Fruit fly (Drosophila melanogaster): ENCODE data around the gene CG4022.

CG4022 gene

dm6 chr3L:9370907-9371365 lies 39.7 kb downstream of the CG4022 start, which contains the start of gene Fdx1 (continued):
- TF ChIP-seq Abd-B (GFP tag; optimal IDR thresholded peaks at IDR 0.05) (no peak), CG2120 (GFP tag; optimal IDR thresholded peaks at IDR 0.05) (peak; percentile 66), D (optimal IDR thresholded peaks at IDR 0.05) (no peak), D (GFP tag; optimal IDR thresholded peaks at IDR 0.05) (no peak), Dfd (GFP tag; optimal IDR thresholded peaks at IDR 0.05) (no peak), bigmax (GFP tag; optimal IDR thresholded peaks at IDR 0.05) (peak; percentile 97), oc (tag; optimal IDR thresholded peaks at IDR 0.05) (no peak), ci (GFP tag; IDR thresholded peaks at IDR 0.05) (peak; percentile 31; the same call in 1 of the 3 replicates), so (GFP tag; IDR thresholded peaks at IDR 0.05) (0 out of 3 replicates have a peak, but pooled peaks have one; percentile 27), CG4424 (GFP tag; optimal IDR thresholded peaks at IDR 0.05) (peak; percentile 19), gcm (GFP tag; optimal IDR thresholded peaks at IDR 0.05) (peak; percentile 22), Sox100B (GFP tag; optimal IDR thresholded peaks at IDR 0.05) (peak; percentile 23), bsh (GFP tag; optimal IDR thresholded peaks at IDR 0.05) (peak in 1 of 2 experiments; percentile 50), CG34422 (GFP tag; IDR thresholded peaks at IDR 0.05) (peak; percentile 58; the same call in 1 of the 3 replicates), CG11247 (GFP tag; IDR thresholded peaks at IDR 0.05) (0 out of 2 replicates have a peak, but pooled peaks have one; percentile 27), PHDP (tag; optimal IDR thresholded peaks at IDR 0.05) (peak; percentile 31), fd3F (GFP tag; optimal IDR thresholded peaks at IDR 0.05) (peak; percentile 16), Atf6 (GFP tag; IDR thresholded peaks at IDR 0.05) (peak; percentile 59), esg (GFP tag; conservative IDR thresholded peaks at IDR 0.05) (peak; percentile 21; the same call in 1 of the 2 replicates), slbo (GFP tag; IDR thresholded peaks at IDR 0.05) (peak; percentile 74), Rfx (GFP tag; IDR thresholded peaks at IDR 0.05) (peak; percentile 67), CG10147 (GFP tag; optimal IDR thresholded peaks at IDR 0.05) (peak; percentile 46), Side (GFP tag; optimal IDR thresholded peaks at IDR 0.05) (no peak), CG7372 (GFP tag; IDR thresholded peaks at IDR 0.05) (peak; percentile 30; the same call in 1 of the 2 replicates), CG3847 (GFP tag; IDR thresholded peaks at IDR 0.05) (peak; percentile 36), CG12659 (GFP tag; optimal IDR thresholded peaks at IDR 0.05) (peak; percentile 27), CG4328 (GFP tag; optimal IDR thresholded peaks at IDR 0.05) (no peak), MBD-R2 (GFP tag; IDR thresholded peaks at IDR 0.05) (peak; percentile 70), Ada2b (GFP tag; IDR thresholded peaks at IDR 0.05) (peak; percentile 56), CG16813 (GFP tag; IDR thresholded peaks at IDR 0.05; ENCODE audit: partially characterized antibody) (peak; percentile 53; the same call in 2 of the 3 replicates), CG13287 (GFP tag; IDR thresholded peaks at IDR 0.05; ENCODE audit: partially characterized antibody) (peak; percentile 81), Hr3 (GFP tag; optimal IDR thresholded peaks at IDR 0.05) (peak; percentile 35), sc (optimal IDR thresholded peaks at IDR 0.05) (no peak), sc (GFP tag; optimal IDR thresholded peaks at IDR 0.05) (no peak), CG10267 (tag; optimal IDR thresholded peaks at IDR 0.05) (peak; percentile 39), NfI (GFP tag; optimal IDR thresholded peaks at IDR 0.05) (peak; percentile 28), Meics (GFP tag; optimal IDR thresholded peaks at IDR 0.05) (peak; percentile 42), exex (tag; optimal IDR thresholded peaks at IDR 0.05) (peak; percentile 32), CG17829 (tag; optimal IDR thresholded peaks at IDR 0.05) (peak; percentile 21), H15 (GFP tag; IDR thresholded peaks at IDR 0.05) (0 out of 3 replicates have a peak, but pooled peaks have one; percentile 41), ase (GFP tag; IDR thresholded peaks at IDR 0.05) (0 out of 3 replicates have a peak, but pooled peaks have one; percentile 24), CG6272 (GFP tag; IDR thresholded peaks at IDR 0.05) (peak; percentile 31; the same call in 1 of the 2 replicates), ATbp (GFP tag; optimal IDR thresholded peaks at IDR 0.05) (no peak), dysf (GFP tag; IDR thresholded peaks at IDR 0.05) (peak; percentile 40; the same call in 1 of the 3 replicates), Sox102F (GFP tag; optimal IDR thresholded peaks at IDR 0.05) (no peak), Six4 (GFP tag; optimal IDR thresholded peaks at IDR 0.05) (peak; percentile 11), HLH3B (GFP tag; IDR thresholded peaks at IDR 0.05) (peak; percentile 38; the same call in 1 of the 2 replicates)

Data from whole organism, embryonic.